Worm (Caenorhabditis elegans) whole organism, young adult: ENCODE measurements around the gene nlp-69.

Experiments used
- T07F8.4 ChIP-seq: sonication (generic microtip); optimal IDR thresholded peaks from 2 replicates; lab custom pipeline; 2016; ENCODE audit warnings: mild to moderate bottlenecking, missing genetic modification characterization, moderate library complexity, missing compliant biosample characterization
- Y56A3A.18 ChIP-seq: fragments of 200-800 bp; sonication (Bioruptor generic); IDR thresholded peaks from 2 replicates; pipeline ENCODE4 v1.3.6; 2022; ENCODE audit warnings: missing genetic modification reagents, missing genetic modification characterization, missing compliant biosample characterization
- Y79H2A.3 ChIP-seq: fragments of 200-800 bp; sonication (Bioruptor generic); conservative IDR thresholded peaks from 2 replicates; pipeline ENCODE4 v1.3.6; 2022; ENCODE audit warnings: missing genetic modification reagents, missing genetic modification characterization, missing compliant biosample characterization
- egrh-3 ChIP-seq: fragments of 200-800 bp; sonication (Bioruptor generic); IDR thresholded peaks from 2 replicates; pipeline ENCODE4 v1.3.6; 2022; ENCODE audit warnings: missing genetic modification reagents, missing genetic modification characterization, missing compliant biosample characterization
- ekl-4 ChIP-seq: fragments of 200-800 bp; sonication (Bioruptor generic); IDR thresholded peaks from 2 replicates; pipeline ENCODE4 v1.3.6; 2022; ENCODE audit warnings: missing genetic modification reagents, missing genetic modification characterization, missing compliant biosample characterization
- hsf-1 ChIP-seq: fragments of 200-800 bp; sonication (Bioruptor generic); IDR thresholded peaks from 2 replicates; pipeline ENCODE4 v1.3.6; 2022; ENCODE audit warnings: missing genetic modification reagents, missing genetic modification characterization, missing compliant biosample characterization
- nhr-80 ChIP-seq: sonication (generic microtip); optimal IDR thresholded peaks from 2 replicates; lab custom pipeline; 2016; ENCODE audit warnings: missing genetic modification characterization, missing compliant biosample characterization

ce11 chrV:20143711-20144110 lies 48.9 kb upstream of the nlp-69 start:
- no peak for TF ChIP-seq ekl-4 (GFP tag; lab: Robert Waterston, UW)
- no peak for TF ChIP-seq egrh-3 (GFP tag; lab: Robert Waterston, UW)
- TF ChIP-seq hsf-1, result no peak
- TF ChIP-seq T07F8.4 (tag; lab: Kevin White, UChicago), result no peak
- no peak for TF ChIP-seq Y56A3A.18 (GFP tag; lab: Robert Waterston, UW)
- TF ChIP-seq nhr-80 (tag; lab: Kevin White, UChicago), result no peak
- TF ChIP-seq Y79H2A.3, result no peak
